Fruit fly (Drosophila melanogaster) whole organism, embryonic: ENCODE results near the gene Ac78C.
A peak's percentile ranks its signal among the peaks of the same experiment; 100 is the strongest.

Experiments
- CG1024 ChIP-seq: fragments of 200-800 bp; sonication (Bioruptor generic); IDR thresholded peaks from 2 replicates; pipeline ENCODE4 v1.3.6; 2022; ENCODE audit warnings: missing biosample characterization, missing genetic modification characterization
- CG10959 ChIP-seq: fragments of 200-800 bp; sonication (Bioruptor generic); IDR thresholded peaks from 2 replicates; pipeline ENCODE4 v1.3.6; 2022; ENCODE audit warnings: missing biosample characterization, missing genetic modification characterization
- CG11093 ChIP-seq: fragments of 200-800 bp; sonication (Bioruptor generic); IDR thresholded peaks from 3 replicates; pipeline ENCODE4 v1.3.6; 2022; ENCODE audit warnings: missing biosample characterization, missing genetic modification characterization
- CG11247 ChIP-seq: fragments of 200-800 bp; sonication (Bioruptor generic); IDR thresholded peaks from 2 replicates; pipeline ENCODE4 v1.3.6; 2022; ENCODE audit warnings: missing biosample characterization, missing genetic modification characterization
- CG11398 ChIP-seq: fragments of 200-800 bp; sonication (Bioruptor generic); optimal IDR thresholded peaks from 2 replicates; lab custom pipeline; 2016; ENCODE audit warnings: missing biosample characterization, missing genetic modification characterization
- CG12155 ChIP-seq: fragments of 200-800 bp; sonication (Bioruptor generic); optimal IDR thresholded peaks from 3 replicates; lab custom pipeline; 2016; ENCODE audit warnings: missing biosample characterization, missing genetic modification characterization
- CG12299 ChIP-seq: fragments of 200-800 bp; sonication (Bioruptor generic); optimal IDR thresholded peaks from 2 replicates; lab custom pipeline; 2018; ENCODE audit warnings: missing biosample characterization, mild to moderate bottlenecking, missing genetic modification characterization
- CG12769 ChIP-seq: fragments of 200-800 bp; sonication (Bioruptor generic); optimal IDR thresholded peaks from 2 replicates; lab custom pipeline; 2019; ENCODE audit warnings: missing biosample characterization, mild to moderate bottlenecking, missing genetic modification characterization, moderate library complexity
- CG12942 ChIP-seq: fragments of 200-800 bp; sonication (Bioruptor generic); optimal IDR thresholded peaks from 3 replicates; lab custom pipeline; 2016; ENCODE audit warnings: missing biosample characterization, missing genetic modification characterization
- CG13287 ChIP-seq: fragments of 200-800 bp; sonication (Bioruptor generic); IDR thresholded peaks from 2 replicates; pipeline ENCODE4 v1.3.6; 2022; ENCODE audit warnings: missing biosample characterization, missing genetic modification characterization; ENCODE audit not compliant: partially characterized antibody
- CG14710 ChIP-seq: fragments of 200-800 bp; sonication (Bioruptor generic); optimal IDR thresholded peaks from 3 replicates; lab custom pipeline; 2019; ENCODE audit warnings: missing biosample characterization, mild to moderate bottlenecking, missing genetic modification characterization, moderate library complexity
- CG15479 ChIP-seq: fragments of 200-800 bp; sonication (Bioruptor generic); optimal IDR thresholded peaks from 3 replicates; lab custom pipeline; 2019; ENCODE audit warnings: missing biosample characterization, mild to moderate bottlenecking, missing genetic modification characterization, moderate library complexity
- CG17385 ChIP-seq: fragments of 200-800 bp; sonication (Bioruptor generic); optimal IDR thresholded peaks from 3 replicates; lab custom pipeline; 2018; ENCODE audit warnings: missing biosample characterization, mild to moderate bottlenecking, missing genetic modification characterization
- CG17829 ChIP-seq: fragments of 200-800 bp; optimal IDR thresholded peaks from 2 replicates; lab custom pipeline; 2019; ENCODE audit warnings: missing biosample characterization, mild to moderate bottlenecking, missing genetic modification characterization, moderate library complexity
- CG2712 ChIP-seq: fragments of 200-800 bp; optimal IDR thresholded peaks from 3 replicates; lab custom pipeline; 2019; ENCODE audit warnings: missing biosample characterization, mild to moderate bottlenecking, missing genetic modification characterization, moderate library complexity
- CG3163 ChIP-seq: fragments of 200-800 bp; sonication (Bioruptor generic); optimal IDR thresholded peaks from 3 replicates; lab custom pipeline; 2016; ENCODE audit warnings: missing biosample characterization, missing genetic modification characterization
- CG4282 ChIP-seq: fragments of 200-800 bp; sonication (Bioruptor generic); optimal IDR thresholded peaks from 2 replicates; lab custom pipeline; 2016; ENCODE audit warnings: missing biosample characterization, missing genetic modification characterization
- CG4854 ChIP-seq: fragments of 200-800 bp; sonication (Bioruptor generic); optimal IDR thresholded peaks from 2 replicates; lab custom pipeline; 2016; ENCODE audit warnings: missing biosample characterization, missing genetic modification characterization, inconsistent platforms
- CG6791 ChIP-seq: fragments of 200-800 bp; sonication (Bioruptor generic); IDR thresholded peaks from 3 replicates; pipeline ENCODE4 v1.3.6; 2022; ENCODE audit warnings: missing biosample characterization, missing genetic modification characterization; ENCODE audit not compliant: partially characterized antibody
- Camta ChIP-seq: fragments of 200-800 bp; sonication (Bioruptor generic); optimal IDR thresholded peaks from 2 replicates; lab custom pipeline; 2016; ENCODE audit warnings: missing biosample characterization, missing genetic modification characterization
- Dref ChIP-seq: fragments of 200-800 bp; sonication (Bioruptor generic); IDR thresholded peaks from 2 replicates; pipeline ENCODE4 v1.3.6; 2022; ENCODE audit warnings: missing biosample characterization, missing genetic modification characterization
- Gug ChIP-seq: fragments of 200-800 bp; sonication (Bioruptor generic); IDR thresholded peaks from 4 replicates; pipeline ENCODE4 v1.3.6; 2022; ENCODE audit warnings: missing biosample characterization, missing genetic modification characterization
- Hsf ChIP-seq: fragments of 200-800 bp; sonication (Bioruptor generic); optimal IDR thresholded peaks from 3 replicates; lab custom pipeline; 2016; ENCODE audit warnings: missing biosample characterization, missing genetic modification characterization
- Nf-YA ChIP-seq: fragments of 200-800 bp; sonication (Bioruptor generic); IDR thresholded peaks from 2 replicates; pipeline ENCODE4 v1.3.6; 2022; ENCODE audit warnings: missing biosample characterization, missing genetic modification characterization
- NfI ChIP-seq: fragments of 200-800 bp; sonication (Bioruptor generic); optimal IDR thresholded peaks from 3 replicates; lab custom pipeline; 2018; ENCODE audit warnings: missing biosample characterization, mild to moderate bottlenecking, missing genetic modification characterization, moderate library complexity
- Ravus ChIP-seq: fragments of 200-800 bp; sonication (Bioruptor generic); IDR thresholded peaks from 2 replicates; pipeline ENCODE4 v1.3.6; 2022; ENCODE audit warnings: missing biosample characterization, missing genetic modification characterization
- Rfx ChIP-seq: fragments of 200-800 bp; sonication (Bioruptor generic); IDR thresholded peaks from 2 replicates; pipeline ENCODE4 v1.3.6; 2022; ENCODE audit warnings: missing biosample characterization, missing genetic modification characterization
- Scr ChIP-seq: fragments of 200-800 bp; sonication (Bioruptor generic); IDR thresholded peaks from 2 replicates; pipeline ENCODE4 v1.3.6; 2022; ENCODE audit warnings: missing biosample characterization, missing genetic modification characterization; ENCODE audit not compliant: partially characterized antibody
- Sin3A ChIP-seq: fragments of >200 bp; optimal IDR thresholded peaks from 2 replicates; lab custom pipeline; 2018
- Xrp1 ChIP-seq: fragments of 200-800 bp; sonication (Bioruptor generic); IDR thresholded peaks from 2 replicates; pipeline ENCODE4 v1.3.6; 2022; ENCODE audit warnings: missing biosample characterization, missing genetic modification characterization
- aop ChIP-seq: fragments of 200-800 bp; sonication (Bioruptor generic); IDR thresholded peaks from 2 replicates; pipeline ENCODE4 v1.3.6; 2022; ENCODE audit warnings: missing biosample characterization, missing genetic modification characterization
- ap ChIP-seq: fragments of 200-800 bp; sonication (Bioruptor generic); IDR thresholded peaks from 2 replicates; pipeline ENCODE4 v1.3.6; 2022; ENCODE audit warnings: missing biosample characterization, missing genetic modification characterization
- bab2 ChIP-seq: fragments of 200-800 bp; sonication (Bioruptor generic); optimal IDR thresholded peaks from 2 replicates; lab custom pipeline; 2016; ENCODE audit warnings: missing biosample characterization, missing genetic modification characterization
- danr ChIP-seq: fragments of 200-800 bp; sonication (Bioruptor generic); IDR thresholded peaks from 2 replicates; pipeline ENCODE4 v1.3.6; 2022; ENCODE audit warnings: missing biosample characterization, missing genetic modification characterization
- dpn ChIP-seq, 2 experiments: fragments of 200-800 bp; sonication (Bioruptor generic); optimal IDR thresholded peaks; 3 replicates each; lab custom pipeline; 2016; ENCODE audit warnings: missing biosample characterization in 2 of 2, missing genetic modification characterization in 2 of 2
- emc ChIP-seq: fragments of 200-800 bp; sonication (Bioruptor generic); optimal IDR thresholded peaks from 2 replicates; lab custom pipeline; 2016; ENCODE audit warnings: missing biosample characterization, missing genetic modification characterization
- ewg ChIP-seq: fragments of 200-800 bp; sonication (Bioruptor generic); optimal IDR thresholded peaks from 3 replicates; lab custom pipeline; 2017; ENCODE audit warnings: mild to moderate bottlenecking, missing biosample characterization, missing genetic modification reagents, missing genetic modification characterization
- fd102C ChIP-seq: fragments of 200-800 bp; sonication (Bioruptor generic); optimal IDR thresholded peaks from 2 replicates; lab custom pipeline; 2018; ENCODE audit warnings: missing biosample characterization, mild to moderate bottlenecking, missing genetic modification characterization, moderate library complexity
- mam ChIP-seq: fragments of 200-800 bp; sonication (Bioruptor generic); optimal IDR thresholded peaks from 3 replicates; lab custom pipeline; 2016; ENCODE audit warnings: missing biosample characterization, missing genetic modification characterization
- mirr ChIP-seq: fragments of 200-800 bp; sonication (Bioruptor generic); optimal IDR thresholded peaks from 3 replicates; lab custom pipeline; 2018; ENCODE audit warnings: missing biosample characterization, mild to moderate bottlenecking, missing genetic modification characterization
- nom ChIP-seq: fragments of 200-800 bp; sonication (Bioruptor generic); optimal IDR thresholded peaks from 2 replicates; lab custom pipeline; 2017; ENCODE audit warnings: missing biosample characterization, missing genetic modification characterization, mild to moderate bottlenecking, moderate library complexity, missing genetic modification reagents
- pan ChIP-seq, 4 experiments: fragments of >200 bp in 3 of 4; fragments of 200-800 bp in 1 of 4; sonication (Bioruptor generic) in 1 of 4; optimal IDR thresholded peaks in 3 of 4; IDR thresholded peaks in 1 of 4; 2 replicates each; pipeline versions ENCODE4 v1.3.6 to Lab custom; 2017 to 2022; ENCODE audit warnings: missing biosample characterization in 2 of 4, missing genetic modification characterization in 2 of 4, mixed read lengths in 1 of 4
- pzg ChIP-seq: fragments of 200-800 bp; sonication (Bioruptor generic); optimal IDR thresholded peaks from 3 replicates; lab custom pipeline; 2018; ENCODE audit warnings: missing biosample characterization, mild to moderate bottlenecking, missing genetic modification characterization, moderate library complexity
- ranshi ChIP-seq: fragments of 200-800 bp; sonication (Bioruptor generic); IDR thresholded peaks from 2 replicates; pipeline ENCODE4 v1.3.6; 2022; ENCODE audit warnings: missing biosample characterization, missing genetic modification characterization
- sna ChIP-seq: fragments of 200-800 bp; sonication (Bioruptor generic); IDR thresholded peaks from 2 replicates; pipeline ENCODE4 v1.3.6; 2022; ENCODE audit warnings: missing biosample characterization, missing genetic modification characterization; ENCODE audit not compliant: partially characterized antibody
- sr ChIP-seq: fragments of 200-800 bp; sonication (Bioruptor generic); IDR thresholded peaks from 3 replicates; pipeline ENCODE4 v1.3.6; 2022; ENCODE audit warnings: missing biosample characterization, missing genetic modification characterization
- trh ChIP-seq: fragments of 200-800 bp; sonication (Bioruptor generic); optimal IDR thresholded peaks from 2 replicates; lab custom pipeline; 2016; ENCODE audit warnings: missing biosample characterization, missing genetic modification characterization
- vfl ChIP-seq: fragments of 200-800 bp; sonication (Bioruptor generic); optimal IDR thresholded peaks from 2 replicates; lab custom pipeline; 2016; ENCODE audit warnings: missing biosample characterization, missing genetic modification characterization
- vnd ChIP-seq: fragments of 200-800 bp; sonication (Bioruptor generic); IDR thresholded peaks from 3 replicates; pipeline ENCODE4 v1.3.6; 2022; ENCODE audit warnings: missing biosample characterization, missing genetic modification characterization; ENCODE audit not compliant: partially characterized antibody
- zen2 ChIP-seq: fragments of 200-800 bp; sonication (Bioruptor generic); IDR thresholded peaks from 3 replicates; pipeline ENCODE4 v1.3.6; 2022; ENCODE audit warnings: missing biosample characterization, missing genetic modification characterization; ENCODE audit not compliant: partially characterized antibody

The Ac78C gene

dm6 chr3L:21200587-21200986 is 28.9 kb upstream of the Ac78C start (continued):
- peak; percentile 3 for TF ChIP-seq CG17385 (GFP tag; lab: Kevin White, UChicago)
- TF ChIP-seq CG14710 (tag; lab: Kevin White, UChicago): no peak
- peak; percentile 23 for TF ChIP-seq CG2712 (tag; lab: Kevin White, UChicago)
- no peak for TF ChIP-seq CG11247
- TF ChIP-seq ap (GFP tag; lab: Robert Waterston, UW): no peak
- TF ChIP-seq fd102C: no peak
- no peak for TF ChIP-seq mam
- TF ChIP-seq CG3163: no peak
- no peak for TF ChIP-seq CG12299 (tag; lab: Kevin White, UChicago)
- TF ChIP-seq bab2: no peak
- no peak for TF ChIP-seq aop
- TF ChIP-seq Ravus (GFP tag; lab: Robert Waterston, UW): no peak
- no peak for TF ChIP-seq danr (GFP tag; lab: Robert Waterston, UW)

- TF ChIP-seq CG15479 (GFP tag; lab: Kevin White, UChicago) (no peak), mirr (GFP tag; lab: Kevin White, UChicago) (peak; percentile 40), CG1024 (GFP tag; lab: Robert Waterston, UW) (no peak), dpn (GFP tag; optimal IDR thresholded peaks at IDR 0.05; lab: Kevin White, UChicago) (peak; percentile 33 to 50), CG13287 (peak; percentile 49), Rfx (GFP tag; lab: Robert Waterston, UW) (peak; percentile 35; the same call in 1 of the 2 replicates), ewg (GFP tag; lab: Kevin White, UChicago) (peak; percentile 11), Camta (no peak), pan (optimal IDR thresholded peaks at IDR 0.05; lab: Kevin White, UChicago) (no peak), pan (GFP tag; optimal IDR thresholded peaks at IDR 0.05 in 1 of 2, IDR thresholded peaks at IDR 0.05 in 1 of 2) (peak in 1 of 2 experiments; percentile 22), emc (no peak), Dref (GFP tag; lab: Robert Waterston, UW) (peak; percentile 48), CG10959 (GFP tag; lab: Robert Waterston, UW) (no peak), CG11398 (GFP tag; lab: Kevin White, UChicago) (peak; percentile 17), zen2 (GFP tag; lab: Robert Waterston, UW) (no peak), sr (GFP tag; lab: Robert Waterston, UW) (no peak), CG12942 (GFP tag; lab: Kevin White, UChicago) (peak; percentile 18), Xrp1 (GFP tag; lab: Robert Waterston, UW) (no peak), CG17829 (tag; lab: Kevin White, UChicago) (peak; percentile 4), nom (no peak), CG11093 (no peak), trh (GFP tag; lab: Kevin White, UChicago) (no peak), CG6791 (no peak), CG14710 (tag; lab: Kevin White, UChicago) (peak; percentile 15), CG4854 (GFP tag; lab: Kevin White, UChicago) (peak; percentile 99), Gug (0 out of 4 replicates have a peak, but pooled peaks have one; percentile 4), CG17385 (GFP tag; lab: Kevin White, UChicago) (peak; percentile 45), sna (GFP tag; lab: Robert Waterston, UW) (peak; percentile 30; the same call in 1 of the 2 replicates), vfl (GFP tag; lab: Kevin White, UChicago) (no peak), CG12155 (GFP tag; lab: Kevin White, UChicago) (peak; percentile 52), CG12769 (tag; lab: Kevin White, UChicago) (peak; percentile 57), NfI (GFP tag; lab: Kevin White, UChicago) (peak; percentile 55), vnd (GFP tag; lab: Robert Waterston, UW) (no peak), CG4282 (GFP tag; lab: Kevin White, UChicago) (peak; percentile 55), Scr (GFP tag; lab: Robert Waterston, UW) (peak; percentile 33; the same call in 1 of the 2 replicates), pzg (GFP tag; lab: Kevin White, UChicago) (peak; percentile 86), Hsf (peak; percentile 56), Nf-YA (GFP tag; lab: Robert Waterston, UW) (no peak), ranshi (GFP tag; lab: Robert Waterston, UW) (no peak), Sin3A (lab: Kevin White, UChicago) (peak; percentile 42)
Measured at dm6 chr3L:21196563-21196962, 24.8 kb upstream of the Ac78C start, which contains the start of the genes Targ3 and park. Targ3 (plus strand) TSS chr3L:21196831. park (minus strand) TSS chr3L:21196853.
